Fruit fly (Drosophila melanogaster) whole organism, adult: ENCODE data around the gene eca.
"Not testable (repeated sequence)": the region's sequence is repeated elsewhere in the genome, so short reads cannot be mapped to it uniquely, and the experiment has no call there.

Experiments used
- CG11617 ChIP-seq: fragments of 200-800 bp; sonication (Bioruptor generic); optimal IDR thresholded peaks from 2 replicates; lab custom pipeline; 2017; ENCODE audit warnings: mild to moderate bottlenecking, missing biosample characterization, missing genetic modification reagents, missing genetic modification characterization
- CG12768 ChIP-seq: fragments of 200-800 bp; sonication (Bioruptor generic); optimal IDR thresholded peaks from 2 replicates; lab custom pipeline; 2017; ENCODE audit warnings: missing biosample characterization, missing genetic modification characterization, mild to moderate bottlenecking, moderate library complexity, missing genetic modification reagents
- CG14711 ChIP-seq: fragments of 200-800 bp; sonication (Bioruptor generic); optimal IDR thresholded peaks from 2 replicates; lab custom pipeline; 2018; ENCODE audit warnings: missing biosample characterization, mild to moderate bottlenecking, missing genetic modification characterization, moderate library complexity
- CG1620 ChIP-seq: fragments of 200-800 bp; sonication (Bioruptor generic); optimal IDR thresholded peaks from 2 replicates; lab custom pipeline; 2016; ENCODE audit warnings: missing biosample characterization, missing genetic modification characterization
- CG33017 ChIP-seq: fragments of 200-800 bp; sonication (Bioruptor generic); optimal IDR thresholded peaks from 2 replicates; lab custom pipeline; 2018; ENCODE audit warnings: missing biosample characterization, mild to moderate bottlenecking, missing genetic modification characterization, moderate library complexity
- CG5204 ChIP-seq: fragments of 200-800 bp; sonication (Bioruptor generic); optimal IDR thresholded peaks from 2 replicates; lab custom pipeline; 2016; ENCODE audit warnings: missing biosample characterization, missing genetic modification characterization
- CG7045 ChIP-seq: fragments of 200-800 bp; sonication (Bioruptor generic); optimal IDR thresholded peaks from 2 replicates; lab custom pipeline; 2017; ENCODE audit warnings: missing biosample characterization, mild to moderate bottlenecking, missing genetic modification characterization
- CG7101 ChIP-seq: fragments of 200-800 bp; sonication (Bioruptor generic); optimal IDR thresholded peaks from 2 replicates; lab custom pipeline; 2018; ENCODE audit warnings: missing biosample characterization, mild to moderate bottlenecking, missing genetic modification characterization, moderate library complexity
- Clk ChIP-seq: fragments of 200-800 bp; sonication (Bioruptor generic); optimal IDR thresholded peaks from 2 replicates; lab custom pipeline; 2017; ENCODE audit warnings: missing biosample characterization, missing genetic modification characterization
- Crg-1 ChIP-seq: fragments of 200-800 bp; sonication (Bioruptor generic); optimal IDR thresholded peaks from 2 replicates; lab custom pipeline; 2016; ENCODE audit warnings: missing biosample characterization, missing genetic modification characterization
- Hr96 ChIP-seq: fragments of 200-800 bp; sonication (Bioruptor generic); optimal IDR thresholded peaks from 2 replicates; lab custom pipeline; 2016; ENCODE audit warnings: missing biosample characterization, missing genetic modification characterization
- Mnt ChIP-seq: fragments of 200-800 bp; sonication (Bioruptor generic); optimal IDR thresholded peaks from 2 replicates; lab custom pipeline; 2016; ENCODE audit warnings: missing biosample characterization, mild to moderate bottlenecking, missing genetic modification characterization
- bab1 ChIP-seq: fragments of 200-800 bp; sonication (Bioruptor generic); optimal IDR thresholded peaks from 3 replicates; lab custom pipeline; 2019; ENCODE audit warnings: missing biosample characterization, mild to moderate bottlenecking, missing genetic modification characterization, moderate library complexity
- cic ChIP-seq: fragments of 200-800 bp; sonication (Bioruptor generic); optimal IDR thresholded peaks from 2 replicates; lab custom pipeline; 2017; ENCODE audit warnings: missing biosample characterization, mild to moderate bottlenecking, missing genetic modification characterization, moderate library complexity
- cnc ChIP-seq, 2 experiments: fragments of >200 bp; optimal IDR thresholded peaks; 2 replicates each; lab custom pipeline; 2017
- kay ChIP-seq: fragments of 200-800 bp; sonication (Bioruptor generic); peaks from one replicate; lab custom pipeline; 2016; ENCODE audit warnings: missing biosample characterization, missing genetic modification characterization, borderline replicate concordance
- ovo ChIP-seq: fragments of 200-800 bp; sonication (Bioruptor generic); optimal IDR thresholded peaks from 2 replicates; lab custom pipeline; 2016; ENCODE audit warnings: missing biosample characterization, missing genetic modification characterization
- pad ChIP-seq: fragments of 200-800 bp; sonication (Bioruptor generic); optimal IDR thresholded peaks from 3 replicates; lab custom pipeline; 2017; ENCODE audit warnings: missing biosample characterization, missing genetic modification characterization, mild to moderate bottlenecking, moderate library complexity, missing genetic modification reagents
- tj ChIP-seq: fragments of 200-800 bp; sonication (Bioruptor generic); optimal IDR thresholded peaks from 3 replicates; lab custom pipeline; 2017; ENCODE audit warnings: missing biosample characterization, mild to moderate bottlenecking, missing genetic modification characterization, moderate library complexity
- toe ChIP-seq: fragments of 200-800 bp; sonication (Bioruptor generic); optimal IDR thresholded peaks from 2 replicates; lab custom pipeline; 2016; ENCODE audit warnings: missing biosample characterization, missing genetic modification characterization

eca gene

DNA sequence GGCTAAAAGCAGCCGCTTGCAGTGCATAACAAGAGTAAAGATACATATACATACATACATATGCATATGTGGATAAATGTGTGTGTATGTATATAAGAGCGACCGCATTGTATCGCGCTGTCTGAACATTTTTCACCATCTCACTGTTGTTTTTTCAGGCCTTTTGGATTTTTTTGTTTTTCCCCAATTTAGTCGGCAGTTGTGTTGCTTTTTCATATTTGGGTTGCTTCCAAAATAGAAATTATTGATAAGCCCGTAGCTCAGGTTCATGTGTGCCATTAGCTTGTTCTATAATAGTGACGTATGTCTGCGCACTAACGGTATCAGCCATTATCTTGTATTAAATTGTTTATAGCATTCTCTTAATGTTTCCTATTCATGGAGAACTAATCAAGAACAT is 15.2 kb upstream of the eca start:
- no peak for TF ChIP-seq pad (GFP tag; lab: Kevin White, UChicago)
- no peak for TF ChIP-seq Hr96 (GFP tag; lab: Kevin White, UChicago)
- TF ChIP-seq CG7045 (GFP tag; lab: Kevin White, UChicago), result no peak

dm6 chr3R:9694999-9695398 is 9.7 kb upstream of the eca start:
- no peak for TF ChIP-seq toe (GFP tag; lab: Kevin White, UChicago)

dm6 chr3R:9692675-9693129 is 7.4 kb upstream of the eca start, which contains the start of the genes Unc-115b, p24-2 and CG32939:
Unc-115b (minus strand) TSS chr3R:9692775.
p24-2 (minus strand) TSS chr3R:9692794.
CG32939 (plus strand) TSS chr3R:9693079.
- TF ChIP-seq CG14711 (tag; lab: Kevin White, UChicago); CG5204; Clk (GFP tag; lab: Kevin White, UChicago): not testable (repeated sequence)

DNA sequence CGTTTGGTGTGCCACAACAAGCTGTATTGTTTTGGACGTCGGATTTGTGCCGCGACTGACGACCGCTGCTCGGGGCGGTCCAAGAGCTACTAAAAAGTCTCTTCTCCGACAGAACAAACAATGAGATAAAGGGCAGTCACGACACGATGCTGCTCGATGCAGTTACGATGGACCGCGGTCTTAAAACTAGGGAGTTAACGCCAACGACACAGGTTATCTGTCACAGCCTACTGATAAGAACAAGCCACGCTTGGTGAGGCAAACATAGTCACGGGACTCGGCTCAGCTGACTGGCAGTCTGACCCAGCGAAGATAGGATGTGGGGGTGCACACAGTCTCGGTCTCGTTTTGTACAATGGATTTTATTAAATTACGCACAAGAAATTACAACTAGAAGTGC is 1.2 kb downstream of the eca start, which contains the start of gene CG9444:
Gene CG9444, minus strand, starts transcription at position 140 of the 400 bp plus-strand sequence.
- TF ChIP-seq Hr96 (GFP tag; lab: Kevin White, UChicago), result no peak

DNA sequence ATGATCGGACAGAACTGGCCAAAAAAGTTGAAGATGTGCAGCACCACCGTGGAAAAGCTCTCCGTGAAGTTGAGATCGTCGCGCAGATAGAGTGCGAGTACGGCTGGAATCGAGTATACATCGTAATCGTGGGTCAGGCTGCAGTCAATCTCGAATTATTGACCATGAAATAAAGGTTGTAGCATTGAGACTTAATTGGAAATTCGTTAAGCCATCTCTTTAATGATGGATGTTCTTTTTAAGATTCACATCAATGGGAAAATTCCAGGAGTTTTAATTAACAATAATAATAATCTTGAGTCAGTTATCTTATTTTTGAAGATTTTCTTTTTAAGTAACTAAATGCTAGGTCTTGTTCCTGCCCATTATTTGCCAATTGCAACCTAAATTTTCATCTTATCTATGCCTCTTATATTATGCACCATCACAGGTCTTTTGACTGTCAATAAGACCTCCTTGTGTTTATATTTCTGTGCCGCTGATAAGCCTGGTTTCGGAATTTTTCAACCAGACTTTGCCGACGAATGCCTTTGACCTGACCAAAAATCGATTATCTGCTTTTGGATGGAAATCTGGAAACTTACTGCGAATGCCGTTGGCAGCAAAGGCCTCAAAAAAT is 2.1 kb downstream of the eca start:
- TF ChIP-seq CG5204 (no peak), Hr96 (GFP tag; lab: Kevin White, UChicago) (no peak), pad (GFP tag; lab: Kevin White, UChicago) (no peak), Mnt (no peak), CG12768 (GFP tag; lab: Kevin White, UChicago) (no peak), Clk (GFP tag; lab: Kevin White, UChicago) (no peak), cnc (optimal IDR thresholded peaks at IDR 0.05; lab: Kevin White, UChicago) (no peak), kay (GFP tag; lab: Kevin White, UChicago) (no peak), tj (GFP tag; lab: Kevin White, UChicago) (no peak), CG33017 (no peak), CG1620 (no peak), CG11617 (GFP tag; lab: Kevin White, UChicago) (no peak), CG14711 (tag; lab: Kevin White, UChicago) (no peak), Crg-1 (GFP tag; lab: Kevin White, UChicago) (no peak), toe (GFP tag; lab: Kevin White, UChicago) (no peak), CG7101 (tag; lab: Kevin White, UChicago) (no peak), bab1 (GFP tag; lab: Kevin White, UChicago) (no peak)

DNA sequence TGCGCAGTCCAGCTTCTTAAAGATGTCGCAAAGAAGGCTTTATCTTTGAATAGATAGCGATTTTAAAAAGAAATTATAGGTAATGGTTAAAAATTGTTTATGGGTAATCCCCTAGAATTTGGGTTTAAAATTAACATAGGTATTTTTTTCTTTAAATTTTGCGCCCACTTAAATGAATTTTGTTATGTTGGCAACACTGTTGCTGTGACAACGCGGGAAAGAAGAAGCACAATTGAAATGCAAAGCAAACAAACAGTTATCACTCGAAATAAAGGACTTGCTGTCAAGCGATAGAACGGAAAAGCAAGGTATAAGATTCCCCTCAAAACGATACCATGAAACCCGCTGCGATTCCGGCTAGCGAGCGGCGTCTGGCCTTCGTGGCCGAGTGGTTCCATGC is 5.5 kb downstream of the eca start, which contains the start of gene nmdyn-D7:
Gene nmdyn-D7, plus strand, starts transcription at position 194 of the 400 bp plus-strand sequence.
- peak; percentile 89 for TF ChIP-seq CG14711 (tag; lab: Kevin White, UChicago)
- TF ChIP-seq bab1 (GFP tag; lab: Kevin White, UChicago), result no peak

dm6 chr3R:9677734-9678341 is 7.4 kb downstream of the eca start, which contains the start of gene p23:
p23 (plus strand) TSS chr3R:9677927.
- TF ChIP-seq CG7045 (GFP tag; lab: Kevin White, UChicago) (no peak), CG7101 (tag; lab: Kevin White, UChicago) (peak; percentile 12), pad (GFP tag; lab: Kevin White, UChicago) (peak; percentile 4), CG14711 (tag; lab: Kevin White, UChicago) (peak; percentile 88), CG1620 (peak; percentile 49), CG12768 (GFP tag; lab: Kevin White, UChicago) (no peak), Mnt (peak; percentile 39), kay (GFP tag; lab: Kevin White, UChicago) (no peak), bab1 (GFP tag; lab: Kevin White, UChicago) (peak; percentile 61), ovo (GFP tag; lab: Kevin White, UChicago) (peak; percentile 18)

dm6 chr3R:9674968-9675573 is 10.2 kb downstream of the eca start, which contains the start of gene Nepl12:
Nepl12 (plus strand) TSS chr3R:9675523.
- peak; percentile 80 for TF ChIP-seq cic (GFP tag; lab: Kevin White, UChicago)
- peak; percentile 5 for TF ChIP-seq Mnt
- TF ChIP-seq pad (GFP tag; lab: Kevin White, UChicago), result peak; percentile 7
- TF ChIP-seq CG7045 (GFP tag; lab: Kevin White, UChicago), result no peak
- no peak for TF ChIP-seq CG7101 (tag; lab: Kevin White, UChicago)
- TF ChIP-seq ovo (GFP tag; lab: Kevin White, UChicago), result peak; percentile 3
- peak; percentile 63 for TF ChIP-seq CG12768 (GFP tag; lab: Kevin White, UChicago)
- no peak for TF ChIP-seq Crg-1 (GFP tag; lab: Kevin White, UChicago)
- no peak for TF ChIP-seq Hr96 (GFP tag; lab: Kevin White, UChicago)
